Fruit fly (Drosophila melanogaster) whole organism, embryonic: ENCODE measurements around the gene CG11089.

Experiments
- Atf6 ChIP-seq: fragments of 200-800 bp; sonication (Bioruptor generic); IDR thresholded peaks from 2 replicates; pipeline ENCODE4 v1.3.6; 2022; ENCODE audit warnings: missing biosample characterization, missing genetic modification characterization
- CG10147 ChIP-seq: fragments of 200-800 bp; sonication (Bioruptor generic); optimal IDR thresholded peaks from 2 replicates; lab custom pipeline; 2019; ENCODE audit warnings: missing biosample characterization, mild to moderate bottlenecking, missing genetic modification characterization, moderate library complexity
- CG10321 ChIP-seq: fragments of 200-800 bp; sonication (Bioruptor generic); IDR thresholded peaks from 2 replicates; pipeline ENCODE4 v1.3.6; 2022; ENCODE audit warnings: missing biosample characterization, missing genetic modification characterization
- CG10431 ChIP-seq: fragments of 200-800 bp; sonication (Bioruptor generic); optimal IDR thresholded peaks from 3 replicates; lab custom pipeline; 2018; ENCODE audit warnings: missing biosample characterization, mild to moderate bottlenecking, missing genetic modification characterization
- CG11456 ChIP-seq: fragments of 200-800 bp; sonication (Bioruptor generic); IDR thresholded peaks from 3 replicates; pipeline ENCODE4 v1.3.6; 2022; ENCODE audit warnings: missing biosample characterization, missing genetic modification characterization
- CG12236 ChIP-seq: fragments of 200-800 bp; sonication (Bioruptor generic); optimal IDR thresholded peaks from 2 replicates; lab custom pipeline; 2016; ENCODE audit warnings: missing biosample characterization, missing genetic modification characterization
- CG13424 ChIP-seq: fragments of 200-800 bp; sonication (Bioruptor generic); optimal IDR thresholded peaks from 2 replicates; lab custom pipeline; 2019; ENCODE audit warnings: missing biosample characterization, mild to moderate bottlenecking, missing genetic modification characterization, moderate library complexity
- CG14441 ChIP-seq: fragments of 200-800 bp; sonication (Bioruptor generic); IDR thresholded peaks from 2 replicates; pipeline ENCODE4 v1.3.6; 2022; ENCODE audit warnings: missing biosample characterization, missing genetic modification characterization
- CG16813 ChIP-seq: fragments of 200-800 bp; sonication (Bioruptor generic); IDR thresholded peaks from 3 replicates; pipeline ENCODE4 v1.3.6; 2022; ENCODE audit warnings: missing biosample characterization, missing genetic modification characterization; ENCODE audit not compliant: partially characterized antibody
- CG17361 ChIP-seq: fragments of 200-800 bp; sonication (Bioruptor generic); IDR thresholded peaks from 3 replicates; pipeline ENCODE4 v1.3.6; 2022; ENCODE audit warnings: missing biosample characterization, missing genetic modification characterization
- CG18011 ChIP-seq: fragments of 200-800 bp; sonication (Bioruptor generic); optimal IDR thresholded peaks from 2 replicates; lab custom pipeline; 2017; ENCODE audit warnings: missing biosample characterization, missing genetic modification characterization, mild to moderate bottlenecking, moderate library complexity, missing genotype
- CG2678 ChIP-seq: fragments of 200-800 bp; sonication (Bioruptor generic); optimal IDR thresholded peaks from 3 replicates; lab custom pipeline; 2019; ENCODE audit warnings: missing biosample characterization, mild to moderate bottlenecking, missing genetic modification characterization, moderate library complexity
- CG30403 ChIP-seq: fragments of 200-800 bp; sonication (Bioruptor generic); optimal IDR thresholded peaks from 3 replicates; lab custom pipeline; 2016; ENCODE audit warnings: missing biosample characterization, missing genetic modification characterization
- CG30431 ChIP-seq: fragments of 200-800 bp; sonication (Bioruptor generic); optimal IDR thresholded peaks from 2 replicates; lab custom pipeline; 2017; ENCODE audit warnings: missing biosample characterization, missing genetic modification characterization
- CG31441 ChIP-seq: fragments of 200-800 bp; sonication (Bioruptor generic); IDR thresholded peaks from 2 replicates; pipeline ENCODE4 v1.3.6; 2022; ENCODE audit warnings: missing biosample characterization, missing genetic modification characterization
- CG32532 ChIP-seq: fragments of 200-800 bp; sonication (Bioruptor generic); IDR thresholded peaks from 2 replicates; pipeline ENCODE4 v1.3.6; 2022; ENCODE audit warnings: missing biosample characterization, missing genetic modification characterization
- CG3838 ChIP-seq: fragments of 200-800 bp; sonication (Bioruptor generic); optimal IDR thresholded peaks from 3 replicates; lab custom pipeline; 2016; ENCODE audit warnings: missing biosample characterization, missing genetic modification characterization
- CG6683 ChIP-seq: fragments of 200-800 bp; sonication (Bioruptor generic); optimal IDR thresholded peaks from 2 replicates; lab custom pipeline; 2017; ENCODE audit warnings: missing biosample characterization, mild to moderate bottlenecking, missing genetic modification characterization, missing genetic modification reagents
- CG7357 ChIP-seq: fragments of 200-800 bp; sonication (Bioruptor generic); IDR thresholded peaks from 3 replicates; pipeline ENCODE4 v1.3.6; 2022; ENCODE audit warnings: missing biosample characterization, missing genetic modification characterization
- CG7928 ChIP-seq: fragments of 200-800 bp; sonication (Bioruptor generic); optimal IDR thresholded peaks from 2 replicates; lab custom pipeline; 2017; ENCODE audit warnings: missing biosample characterization, mild to moderate bottlenecking, missing genetic modification characterization
- CG8290 ChIP-seq, 3 experiments: fragments of 200-800 bp; sonication (Bioruptor generic); optimal IDR thresholded peaks; 2 replicates each; lab custom pipeline; 2016 to 2019; ENCODE audit warnings: missing biosample characterization in 3 of 3, missing genetic modification characterization in 3 of 3, mild to moderate bottlenecking in 2 of 3, moderate library complexity in 1 of 3
- CrebB ChIP-seq: fragments of 200-800 bp; sonication (Bioruptor generic); optimal IDR thresholded peaks from 3 replicates; lab custom pipeline; 2018; ENCODE audit warnings: missing biosample characterization, mild to moderate bottlenecking, missing genetic modification characterization
- Dek ChIP-seq: fragments of 200-800 bp; sonication (Bioruptor generic); optimal IDR thresholded peaks from 3 replicates; lab custom pipeline; 2019; ENCODE audit warnings: missing biosample characterization, mild to moderate bottlenecking, missing genetic modification characterization, moderate library complexity
- Ets97D ChIP-seq: fragments of 200-800 bp; sonication (Bioruptor generic); optimal IDR thresholded peaks from 3 replicates; lab custom pipeline; 2016; ENCODE audit warnings: missing biosample characterization, missing genetic modification characterization
- Fer2 ChIP-seq: fragments of 200-800 bp; sonication (Bioruptor generic); optimal IDR thresholded peaks from 2 replicates; lab custom pipeline; 2018; ENCODE audit warnings: missing biosample characterization, mild to moderate bottlenecking, missing genetic modification characterization, moderate library complexity
- Kr ChIP-seq: fragments of 200-800 bp; sonication (Bioruptor generic); optimal IDR thresholded peaks from 2 replicates; lab custom pipeline; 2017; ENCODE audit warnings: missing biosample characterization, mild to moderate bottlenecking, missing genetic modification characterization
- Mes4 ChIP-seq: fragments of 200-800 bp; sonication (Bioruptor generic); optimal IDR thresholded peaks from 2 replicates; lab custom pipeline; 2016; ENCODE audit warnings: missing biosample characterization, missing genetic modification characterization
- Mrtf ChIP-seq: fragments of 200-800 bp; sonication (Bioruptor generic); IDR thresholded peaks from 3 replicates; pipeline ENCODE4 v1.3.6; 2022; ENCODE audit warnings: missing biosample characterization, missing genetic modification characterization
- NK7.1 ChIP-seq: fragments of 200-800 bp; sonication (Bioruptor generic); optimal IDR thresholded peaks from 3 replicates; lab custom pipeline; 2016; ENCODE audit warnings: missing biosample characterization, missing genetic modification characterization
- NfI ChIP-seq: fragments of 200-800 bp; sonication (Bioruptor generic); optimal IDR thresholded peaks from 3 replicates; lab custom pipeline; 2018; ENCODE audit warnings: missing biosample characterization, mild to moderate bottlenecking, missing genetic modification characterization, moderate library complexity
- Oaz ChIP-seq: fragments of 200-800 bp; sonication (Bioruptor generic); IDR thresholded peaks from 2 replicates; pipeline ENCODE4 v1.3.6; 2022; ENCODE audit warnings: missing biosample characterization, missing genetic modification characterization
- Pdp1 ChIP-seq, 2 experiments: fragments of 200-800 bp; sonication (Bioruptor generic); optimal IDR thresholded peaks; 3 replicates each; lab custom pipeline; 2016; ENCODE audit warnings: missing biosample characterization in 2 of 2, missing genetic modification characterization in 2 of 2, mild to moderate bottlenecking in 1 of 2, moderate library complexity in 1 of 2
- Sry-β ChIP-seq: fragments of 200-800 bp; sonication (Bioruptor generic); optimal IDR thresholded peaks from 2 replicates; lab custom pipeline; 2018; ENCODE audit warnings: missing biosample characterization, mild to moderate bottlenecking, missing genetic modification characterization, moderate library complexity
- aop ChIP-seq: fragments of 200-800 bp; sonication (Bioruptor generic); IDR thresholded peaks from 2 replicates; pipeline ENCODE4 v1.3.6; 2022; ENCODE audit warnings: missing biosample characterization, missing genetic modification characterization
- chinmo ChIP-seq: fragments of 200-800 bp; sonication (Bioruptor generic); IDR thresholded peaks from 4 replicates; pipeline ENCODE4 v1.3.6; 2022; ENCODE audit warnings: missing biosample characterization, missing genetic modification characterization; ENCODE audit not compliant: partially characterized antibody
- crc ChIP-seq: fragments of 200-800 bp; sonication (Bioruptor generic); optimal IDR thresholded peaks from 2 replicates; lab custom pipeline; 2016; ENCODE audit warnings: missing biosample characterization, missing genetic modification characterization
- fd102C ChIP-seq: fragments of 200-800 bp; sonication (Bioruptor generic); optimal IDR thresholded peaks from 2 replicates; lab custom pipeline; 2018; ENCODE audit warnings: missing biosample characterization, mild to moderate bottlenecking, missing genetic modification characterization, moderate library complexity
- nmo ChIP-seq: fragments of 200-800 bp; sonication (Bioruptor generic); optimal IDR thresholded peaks from 2 replicates; lab custom pipeline; 2018; ENCODE audit warnings: missing biosample characterization, mild to moderate bottlenecking, missing genetic modification characterization, moderate library complexity
- pzg ChIP-seq: fragments of 200-800 bp; sonication (Bioruptor generic); optimal IDR thresholded peaks from 3 replicates; lab custom pipeline; 2018; ENCODE audit warnings: missing biosample characterization, mild to moderate bottlenecking, missing genetic modification characterization, moderate library complexity
- sob ChIP-seq: fragments of 200-800 bp; sonication (Bioruptor generic); IDR thresholded peaks from 2 replicates; pipeline ENCODE4 v1.3.6; 2022; ENCODE audit warnings: missing biosample characterization, missing genetic modification characterization
- sr ChIP-seq: fragments of 200-800 bp; sonication (Bioruptor generic); IDR thresholded peaks from 3 replicates; pipeline ENCODE4 v1.3.6; 2022; ENCODE audit warnings: missing biosample characterization, missing genetic modification characterization
- stwl ChIP-seq: fragments of 200-800 bp; sonication (Bioruptor generic); optimal IDR thresholded peaks from 3 replicates; lab custom pipeline; 2018; ENCODE audit warnings: missing biosample characterization, mild to moderate bottlenecking, missing genetic modification characterization, moderate library complexity
- tll ChIP-seq, 2 experiments: fragments of 200-800 bp in 1 of 2; fragments of >200 bp in 1 of 2; sonication (Bioruptor generic) in 1 of 2; optimal IDR thresholded peaks; 2 replicates each; lab custom pipeline; 2017 to 2019; ENCODE audit warnings: missing biosample characterization in 2 of 2, missing genetic modification characterization in 2 of 2, mild to moderate bottlenecking in 1 of 2, moderate library complexity in 1 of 2

The CG11089 gene

DNA sequence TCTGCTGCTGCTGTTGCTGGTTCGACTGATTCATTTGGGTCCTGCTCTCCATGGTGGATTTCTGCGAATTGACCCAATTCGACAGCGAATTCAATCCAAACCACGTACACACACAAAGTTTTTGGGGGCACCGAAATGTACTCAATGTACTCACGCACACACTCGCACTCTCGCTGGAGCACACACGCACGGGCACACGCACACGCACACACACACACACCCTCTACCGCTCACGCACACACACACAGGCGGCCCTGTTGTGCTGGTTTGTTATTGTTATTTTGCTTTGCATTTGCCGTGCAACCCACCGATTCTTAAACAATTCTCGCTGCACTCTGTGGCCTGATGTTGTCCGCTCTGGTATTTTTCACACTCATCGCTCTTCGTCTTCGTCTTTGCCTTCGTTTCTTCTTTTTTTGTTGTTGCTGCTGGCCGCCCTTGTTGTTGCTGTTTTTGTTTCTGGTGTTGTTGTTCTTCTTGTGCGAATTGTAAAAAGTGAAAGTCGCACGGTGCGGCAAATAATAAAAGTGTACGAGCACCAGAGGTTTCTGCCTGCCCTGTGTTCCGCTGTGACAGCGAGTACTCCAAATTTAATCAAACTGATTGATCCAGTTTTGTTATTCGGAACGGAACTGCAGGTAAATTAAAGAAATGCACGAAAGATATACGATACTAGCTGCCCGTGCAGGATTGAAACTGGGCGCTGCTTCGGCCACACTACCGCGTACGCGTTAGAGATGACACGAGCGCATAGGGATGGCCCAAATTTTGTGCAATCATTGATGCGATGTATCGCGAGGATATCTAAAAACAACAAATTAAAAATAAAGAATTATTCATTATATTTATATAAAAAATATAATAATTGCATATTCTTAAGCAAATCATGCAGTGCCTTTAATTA is 654 bp upstream of the CG11089 start, which contains the start of gene CG3744 (continued):
- TF ChIP-seq CG2678 (peak; percentile 90), Fer2 (tag; lab: Kevin White, UChicago) (peak; percentile 91), CG7928 (GFP tag; lab: Kevin White, UChicago) (peak; percentile 63), sob (GFP tag; lab: Robert Waterston, UW) (peak; percentile 96), Ets97D (peak; percentile 60), sr (GFP tag; lab: Robert Waterston, UW) (peak; percentile 68), CrebB (tag; lab: Kevin White, UChicago) (peak; percentile 69), NK7.1 (peak; percentile 24), crc (GFP tag; lab: Kevin White, UChicago) (peak; percentile 25), aop (peak; percentile 90; the same call in 1 of the 2 replicates), CG3838 (GFP tag; lab: Kevin White, UChicago) (peak; percentile 68), Mrtf (GFP tag; lab: Robert Waterston, UW) (peak; percentile 94), tll (GFP tag; optimal IDR thresholded peaks at IDR 0.05; lab: Kevin White, UChicago) (no peak), nmo (GFP tag; lab: Kevin White, UChicago) (peak; percentile 90), Kr (GFP tag; lab: Kevin White, UChicago) (no peak), stwl (tag; lab: Kevin White, UChicago) (peak; percentile 29), CG13424 (tag; lab: Kevin White, UChicago) (peak; percentile 94), NfI (GFP tag; lab: Kevin White, UChicago) (peak; percentile 95), Sry-β (GFP tag; lab: Kevin White, UChicago) (peak; percentile 56), CG12236 (no peak), Mes4 (GFP tag; lab: Kevin White, UChicago) (no peak), CG10431 (GFP tag; lab: Kevin White, UChicago) (peak; percentile 48), CG7357 (GFP tag; lab: Robert Waterston, UW) (peak; percentile 79), CG17361 (GFP tag; lab: Robert Waterston, UW) (peak; percentile 92), Oaz (GFP tag; lab: Robert Waterston, UW) (peak; percentile 77; the same call in 1 of the 2 replicates), CG10147 (GFP tag; lab: Kevin White, UChicago) (peak; percentile 85), CG8290 (GFP tag; optimal IDR thresholded peaks at IDR 0.05; lab: Kevin White, UChicago) (peak; percentile 83), CG8290 (tag; optimal IDR thresholded peaks at IDR 0.05; lab: Kevin White, UChicago) (peak in 1 of 2 experiments; percentile 17), CG11456 (GFP tag; lab: Robert Waterston, UW) (peak; percentile 98), pzg (GFP tag; lab: Kevin White, UChicago) (peak; percentile 57), CG14441 (GFP tag; lab: Robert Waterston, UW) (peak; percentile 94), CG32532 (peak; percentile 97), CG31441 (peak; percentile 89), CG30431 (GFP tag; lab: Kevin White, UChicago) (peak; percentile 82), Atf6 (GFP tag; lab: Robert Waterston, UW) (peak; percentile 82), fd102C (no peak)

DNA sequence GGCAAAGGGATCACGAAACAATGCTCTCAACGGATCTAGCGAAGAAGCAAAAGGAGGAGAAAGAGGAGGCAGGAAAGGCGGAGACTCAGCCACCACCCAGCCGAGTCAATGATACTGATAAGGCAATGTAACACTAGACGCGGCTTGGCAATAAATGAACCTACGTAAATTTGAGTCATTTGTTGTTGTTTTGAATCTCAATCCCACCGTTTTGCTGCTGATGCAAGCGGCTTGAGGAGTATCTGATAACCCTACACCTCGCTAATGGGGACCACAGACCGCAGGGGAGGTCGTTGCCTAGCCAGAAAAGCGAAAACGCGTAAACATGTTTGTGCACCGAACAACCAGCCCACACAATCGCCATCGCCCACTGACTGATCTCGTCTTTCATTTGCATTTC is 1.8 kb downstream of the CG11089 start:
- TF ChIP-seq CG10321 (GFP tag; lab: Robert Waterston, UW) (no peak), CrebB (tag; lab: Kevin White, UChicago) (no peak), Dek (tag; lab: Kevin White, UChicago) (no peak), CG16813 (no peak), CG30403 (GFP tag; lab: Kevin White, UChicago) (no peak), CG6683 (GFP tag; lab: Kevin White, UChicago) (no peak), chinmo (GFP tag; lab: Robert Waterston, UW) (0 out of 4 replicates have a peak, but pooled peaks have one; percentile 37), CG18011 (no peak), sr (GFP tag; lab: Robert Waterston, UW) (peak; percentile 53), Pdp1 (GFP tag; optimal IDR thresholded peaks at IDR 0.05; lab: Kevin White, UChicago) (peak in 1 of 2 experiments; percentile 5)
